Worm (Caenorhabditis elegans): Measurements from ENCODE around the gene syf-3.

DNA sequence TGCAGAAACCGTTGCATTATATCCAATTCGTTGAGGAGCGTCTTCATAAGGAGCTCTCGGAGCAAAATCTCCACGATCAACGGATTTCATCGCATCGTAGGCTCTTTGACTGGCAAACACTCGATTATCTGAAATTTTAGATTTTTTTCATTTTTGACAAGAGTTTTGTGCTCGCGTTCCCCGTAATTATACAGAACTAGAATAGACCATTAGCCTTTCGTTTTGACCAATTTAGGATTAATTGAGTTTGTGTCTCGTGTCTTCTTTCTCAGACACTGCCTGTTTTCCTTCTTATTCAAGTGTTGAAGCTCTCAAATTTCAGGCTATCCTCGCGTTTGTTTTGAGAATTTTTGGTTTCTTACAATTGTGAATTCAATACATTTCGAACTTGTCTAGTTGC is 23.3 kb downstream of the syf-3 start:
- TF ChIP-seq W03F9.2 (tag; optimal IDR thresholded peaks at IDR 0.05) (no peak), him-1 (tag; optimal IDR thresholded peaks at IDR 0.05) (no peak)
